Worm (Caenorhabditis elegans) whole organism, L1 larva: ENCODE measurements around the gene C05E4.15.

Source experiments
- C04F5.9 ChIP-seq: sonication (generic microtip); optimal IDR thresholded peaks from 2 replicates; lab custom pipeline; 2016; ENCODE audit warnings: missing genetic modification characterization, missing compliant biosample characterization
- C16A3.4 ChIP-seq: fragments of 150-350 bp; optimal IDR thresholded peaks from 2 replicates; lab custom pipeline; 2014; ENCODE audit warnings: missing biosample characterization, missing genetic modification characterization
- C34B4.2 ChIP-seq: sonication (generic microtip); optimal IDR thresholded peaks from 2 replicates; lab custom pipeline; 2017; ENCODE audit warnings: mild to moderate bottlenecking, missing genetic modification characterization, missing compliant biosample characterization
- alr-1 ChIP-seq: fragments of 200-800 bp; sonication (Bioruptor generic); optimal IDR thresholded peaks from 2 replicates; lab custom pipeline; 2018; ENCODE audit warnings: borderline replicate concordance, mild to moderate bottlenecking, missing genetic modification characterization, missing compliant biosample characterization
- aly-2 ChIP-seq: fragments of 150-350 bp; optimal IDR thresholded peaks from 2 replicates; lab custom pipeline; 2014; ENCODE audit warnings: missing biosample characterization, missing genetic modification characterization
- ceh-8 ChIP-seq: fragments of 200-800 bp; sonication (Bioruptor generic); optimal IDR thresholded peaks from 2 replicates; lab custom pipeline; 2018; ENCODE audit warnings: mild to moderate bottlenecking, missing genetic modification characterization, moderate library complexity, missing compliant biosample characterization
- ces-1 ChIP-seq: fragments of 150-350 bp; optimal IDR thresholded peaks from 2 replicates; lab custom pipeline; 2014; ENCODE audit warnings: missing biosample characterization, missing genetic modification reagents, missing genetic modification characterization
- dpl-1 ChIP-seq, 3 experiments: fragments of 150-350 bp in 2 of 3; sonication (generic microtip) in 1 of 3; optimal IDR thresholded peaks; 2 replicates each; lab custom pipeline; 2014 to 2017; ENCODE audit warnings: missing biosample characterization in 3 of 3, missing genetic modification characterization in 3 of 3, missing genetic modification reagents in 3 of 3
- efl-1 ChIP-seq, 4 experiments: fragments of 150-350 bp; optimal IDR thresholded peaks in 3 of 4; peaks in 1 of 4; 1 replicate in 1 of 4; 2 replicates in 3 of 4; lab custom pipeline; 2014; ENCODE audit warnings: missing biosample characterization in 2 of 4, missing genetic modification characterization in 2 of 4, missing genetic modification reagents in 2 of 4
- egl-27 ChIP-seq, 2 experiments: fragments of 150-350 bp in 1 of 2; sonication (generic microtip); optimal IDR thresholded peaks; 3 replicates each; lab custom pipeline; 2017 to 2018; ENCODE audit warnings: missing biosample characterization in 2 of 2, missing genetic modification characterization in 2 of 2, missing genetic modification reagents in 2 of 2
- elt-3 ChIP-seq, 6 experiments: fragments of 150-350 bp in 1 of 6; sonication (generic microtip); optimal IDR thresholded peaks; 2 replicates each; lab custom pipeline; 2017 to 2018; ENCODE audit warnings: missing biosample characterization in 6 of 6, missing genetic modification characterization in 6 of 6, inconsistent platforms in 1 of 6
- ets-5 ChIP-seq: fragments of 200-800 bp; sonication (Bioruptor generic); IDR thresholded peaks from 2 replicates; pipeline ENCODE4 v1.3.6; 2022; ENCODE audit warnings: missing genetic modification characterization, missing compliant biosample characterization
- fkh-4 ChIP-seq: sonication (generic microtip); optimal IDR thresholded peaks from 2 replicates; lab custom pipeline; 2016; ENCODE audit warnings: missing compliant biosample characterization, missing genetic modification characterization, borderline replicate concordance
- fkh-8 ChIP-seq: sonication (generic microtip); optimal IDR thresholded peaks from 2 replicates; lab custom pipeline; 2016; ENCODE audit warnings: mild to moderate bottlenecking, missing genetic modification characterization, missing compliant biosample characterization
- fos-1 ChIP-seq: fragments of 150-350 bp; optimal IDR thresholded peaks from 2 replicates; lab custom pipeline; 2014; ENCODE audit warnings: missing biosample characterization, missing genetic modification characterization
- hlh-4 ChIP-seq: sonication (generic microtip); optimal IDR thresholded peaks from 2 replicates; lab custom pipeline; 2016; ENCODE audit warnings: mild to moderate bottlenecking, missing genetic modification characterization, missing compliant biosample characterization
- lin-13 ChIP-seq: fragments of 150-350 bp; optimal IDR thresholded peaks from 2 replicates; lab custom pipeline; 2014; ENCODE audit warnings: missing biosample characterization, missing genetic modification reagents, missing genetic modification characterization
- lin-15B ChIP-seq: fragments of 150-350 bp; sonication (generic microtip); optimal IDR thresholded peaks from 3 replicates; lab custom pipeline; 2014; ENCODE audit warnings: missing biosample characterization, missing genetic modification characterization
- lin-35 ChIP-seq, 2 experiments: fragments of 150-350 bp; optimal IDR thresholded peaks; 2 replicates each; lab custom pipeline; 2014; ENCODE audit warnings: missing biosample characterization in 2 of 2, missing genetic modification characterization in 2 of 2, missing genetic modification reagents in 2 of 2
- lin-39 ChIP-seq: fragments of 150-350 bp; optimal IDR thresholded peaks from 2 replicates; lab custom pipeline; 2014; ENCODE audit warnings: missing biosample characterization, missing genetic modification reagents, missing genetic modification characterization
- lsy-2 ChIP-seq, 2 experiments: fragments of 150-350 bp; optimal IDR thresholded peaks; 2 replicates each; lab custom pipeline; 2014; ENCODE audit warnings: missing biosample characterization in 2 of 2, missing genetic modification characterization in 2 of 2
- mef-2 ChIP-seq: fragments of 150-350 bp; optimal IDR thresholded peaks from 2 replicates; lab custom pipeline; 2014; ENCODE audit warnings: missing biosample characterization, missing genetic modification characterization
- nhr-12 ChIP-seq: sonication (generic microtip); optimal IDR thresholded peaks from 2 replicates; lab custom pipeline; 2017; ENCODE audit warnings: missing biosample characterization, missing genetic modification characterization
- nhr-47 ChIP-seq: sonication (generic microtip); optimal IDR thresholded peaks from 2 replicates; lab custom pipeline; 2016; ENCODE audit warnings: mild to moderate bottlenecking, missing genetic modification characterization, moderate library complexity, missing compliant biosample characterization
- nhr-71 ChIP-seq: sonication (generic microtip); optimal IDR thresholded peaks from 2 replicates; lab custom pipeline; 2016; ENCODE audit warnings: mild to moderate bottlenecking, missing genetic modification characterization, moderate library complexity, missing compliant biosample characterization
- nhr-77 ChIP-seq: fragments of 150-350 bp; optimal IDR thresholded peaks from 2 replicates; lab custom pipeline; 2014; ENCODE audit warnings: missing biosample characterization, missing genetic modification characterization
- nhr-84 ChIP-seq: sonication (generic microtip); optimal IDR thresholded peaks from 2 replicates; lab custom pipeline; 2017; ENCODE audit warnings: missing biosample characterization, missing genetic modification characterization
- nhr-90 ChIP-seq: sonication (generic microtip); optimal IDR thresholded peaks from 2 replicates; lab custom pipeline; 2016; ENCODE audit warnings: mild to moderate bottlenecking, missing genetic modification characterization, missing compliant biosample characterization; ENCODE audit not compliant: poor library complexity
- pax-3 ChIP-seq: fragments of 200-800 bp; sonication (Bioruptor generic); optimal IDR thresholded peaks from 2 replicates; lab custom pipeline; 2018; ENCODE audit warnings: mild to moderate bottlenecking, missing genetic modification characterization, moderate library complexity, missing compliant biosample characterization
- rnt-1 ChIP-seq: sonication (generic microtip); optimal IDR thresholded peaks from 2 replicates; lab custom pipeline; 2016; ENCODE audit warnings: mild to moderate bottlenecking, missing genetic modification characterization, moderate library complexity, missing compliant biosample characterization
- snpc-4 ChIP-seq: fragments of 150-350 bp; optimal IDR thresholded peaks from 2 replicates; lab custom pipeline; 2014; ENCODE audit warnings: missing biosample characterization, missing genetic modification characterization
- sox-4 ChIP-seq: sonication (generic microtip); optimal IDR thresholded peaks from 2 replicates; lab custom pipeline; 2016; ENCODE audit warnings: missing genetic modification characterization, missing compliant biosample characterization
- sup-37 ChIP-seq: fragments of 200-800 bp; sonication (Bioruptor generic); optimal IDR thresholded peaks from 2 replicates; lab custom pipeline; 2018; ENCODE audit warnings: mild to moderate bottlenecking, missing genetic modification characterization, missing compliant biosample characterization
- swsn-7 ChIP-seq: sonication (generic microtip); optimal IDR thresholded peaks from 2 replicates; lab custom pipeline; 2016; ENCODE audit warnings: missing genetic modification characterization, missing compliant biosample characterization
- tbx-2 ChIP-seq: sonication (generic microtip); optimal IDR thresholded peaks from 2 replicates; lab custom pipeline; 2016; ENCODE audit warnings: missing genetic modification characterization, missing compliant biosample characterization
- tlp-1 ChIP-seq: fragments of 150-350 bp; optimal IDR thresholded peaks from 2 replicates; lab custom pipeline; 2014; ENCODE audit warnings: missing biosample characterization, missing genetic modification characterization
- unc-130 ChIP-seq: fragments of 150-350 bp; optimal IDR thresholded peaks from 2 replicates; lab custom pipeline; 2017; ENCODE audit warnings: missing biosample characterization, missing genetic modification characterization, inconsistent platforms
- unc-62 ChIP-seq: fragments of 150-350 bp; optimal IDR thresholded peaks from 2 replicates; lab custom pipeline; 2014; ENCODE audit warnings: missing biosample characterization, missing genetic modification reagents, missing genetic modification characterization
- zag-1 ChIP-seq: fragments of 150-350 bp; optimal IDR thresholded peaks from 2 replicates; lab custom pipeline; 2014; ENCODE audit warnings: missing biosample characterization, missing genetic modification characterization
- ztf-11 ChIP-seq, 2 experiments: sonication (generic microtip); optimal IDR thresholded peaks; 2 replicates each; lab custom pipeline; 2016 to 2017; ENCODE audit warnings: missing genetic modification characterization in 2 of 2, missing biosample characterization in 1 of 2, missing compliant biosample characterization in 1 of 2

Gene C05E4.15

ce11 chrV:723895-724352, 37.2 kb downstream of the C05E4.15 start, which contains the start of gene fbxb-72 (continued):
- TF ChIP-seq dpl-1 (GFP tag; optimal IDR thresholded peaks at IDR 0.05; lab: Kevin White, UChicago): no peak
- TF ChIP-seq efl-1 (optimal IDR thresholded peaks at IDR 0.05; lab: Kevin White, UChicago): peak; percentile 37 to 38
- TF ChIP-seq efl-1 (GFP tag; optimal IDR thresholded peaks at IDR 0.05 in 1 of 2; lab: Kevin White, UChicago): peak in 1 of 2 experiments; percentile 95
- TF ChIP-seq lin-35 (GFP tag; optimal IDR thresholded peaks at IDR 0.05; lab: Kevin White, UChicago): peak in 1 of 2 experiments; percentile 85
- no peak for TF ChIP-seq ceh-8
- TF ChIP-seq lsy-2 (tag; optimal IDR thresholded peaks at IDR 0.05; lab: Kevin White, UChicago): peak; percentile 51 to 58
- peak; percentile 84 for TF ChIP-seq nhr-71
- peak; percentile 46 for TF ChIP-seq fkh-8 (tag; lab: Kevin White, UChicago)

DNA sequence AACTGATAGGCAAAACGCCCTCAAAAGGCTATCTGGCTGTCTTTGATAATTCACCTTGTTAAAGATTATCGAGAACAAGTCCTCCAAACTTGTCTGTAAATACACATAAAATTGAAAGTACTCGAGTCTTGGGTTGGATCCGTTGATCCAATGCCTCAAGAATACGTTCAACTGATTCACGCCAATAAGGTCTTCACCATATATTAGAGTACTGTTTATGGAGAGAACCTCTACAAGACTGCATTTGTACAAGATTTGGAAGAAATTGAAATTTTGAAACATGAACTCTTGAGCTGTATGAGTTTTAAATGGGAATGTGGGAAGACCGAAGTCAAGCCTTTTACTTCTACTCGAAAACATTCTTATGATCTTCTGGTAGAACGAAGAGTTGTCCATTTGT, 38.2 kb downstream of the C05E4.15 start:
- TF ChIP-seq unc-62 (GFP tag; lab: Kevin White, UChicago) (no peak), lin-35 (GFP tag; optimal IDR thresholded peaks at IDR 0.05; lab: Kevin White, UChicago) (no peak), lin-13 (GFP tag; lab: Kevin White, UChicago) (no peak), egl-27 (tag; optimal IDR thresholded peaks at IDR 0.05; lab: Kevin White, UChicago) (no peak), nhr-77 (tag; lab: Kevin White, UChicago) (no peak), fos-1 (tag; lab: Kevin White, UChicago) (no peak), sox-4 (tag; lab: Kevin White, UChicago) (no peak), lin-15B (tag; lab: Kevin White, UChicago) (no peak), snpc-4 (no peak), lin-39 (tag; lab: Kevin White, UChicago) (no peak), C16A3.4 (tag; lab: Kevin White, UChicago) (no peak), lsy-2 (tag; optimal IDR thresholded peaks at IDR 0.05; lab: Kevin White, UChicago) (no peak), aly-2 (tag; lab: Kevin White, UChicago) (no peak), alr-1 (tag; lab: Kevin White, UChicago) (no peak), elt-3 (tag; optimal IDR thresholded peaks at IDR 0.05; lab: Kevin White, UChicago) (no peak), ets-5 (GFP tag; lab: Robert Waterston, UW) (no peak), tbx-2 (tag; lab: Kevin White, UChicago) (no peak), unc-130 (tag; lab: Kevin White, UChicago) (no peak), mef-2 (tag; lab: Kevin White, UChicago) (no peak)

- TF ChIP-seq nhr-90: no peak
These were observed 41.4 kb downstream of the C05E4.15 start, which contains the start of gene srbc-40 for ce11 chrV:719731-720130. srbc-40 (minus strand) TSS chrV:719831.

ce11 chrV:712882-713281, 48.3 kb downstream of the C05E4.15 start, which contains the start of gene cyp-33C11:
cyp-33C11 (minus strand) TSS chrV:712982.
- TF ChIP-seq nhr-71 (no peak), pax-3 (tag; lab: Kevin White, UChicago) (no peak), nhr-77 (tag; lab: Kevin White, UChicago) (no peak), nhr-84 (no peak), tlp-1 (no peak), rnt-1 (no peak), fkh-4 (no peak), sup-37 (GFP tag; lab: Kevin White, UChicago) (no peak), nhr-12 (tag; lab: Kevin White, UChicago) (no peak), nhr-47 (no peak), C04F5.9 (tag; lab: Kevin White, UChicago) (no peak), hlh-4 (tag; lab: Kevin White, UChicago) (no peak), ztf-11 (tag; optimal IDR thresholded peaks at IDR 0.05; lab: Kevin White, UChicago) (no peak), ces-1 (no peak), zag-1 (tag; lab: Kevin White, UChicago) (no peak), lin-13 (GFP tag; lab: Kevin White, UChicago) (no peak), swsn-7 (tag; lab: Kevin White, UChicago) (no peak), C34B4.2 (tag; lab: Kevin White, UChicago) (no peak), sox-4 (tag; lab: Kevin White, UChicago) (no peak)
